Fruit fly (Drosophila melanogaster): ENCODE data around the gene SmB.

Gene SmB

DNA sequence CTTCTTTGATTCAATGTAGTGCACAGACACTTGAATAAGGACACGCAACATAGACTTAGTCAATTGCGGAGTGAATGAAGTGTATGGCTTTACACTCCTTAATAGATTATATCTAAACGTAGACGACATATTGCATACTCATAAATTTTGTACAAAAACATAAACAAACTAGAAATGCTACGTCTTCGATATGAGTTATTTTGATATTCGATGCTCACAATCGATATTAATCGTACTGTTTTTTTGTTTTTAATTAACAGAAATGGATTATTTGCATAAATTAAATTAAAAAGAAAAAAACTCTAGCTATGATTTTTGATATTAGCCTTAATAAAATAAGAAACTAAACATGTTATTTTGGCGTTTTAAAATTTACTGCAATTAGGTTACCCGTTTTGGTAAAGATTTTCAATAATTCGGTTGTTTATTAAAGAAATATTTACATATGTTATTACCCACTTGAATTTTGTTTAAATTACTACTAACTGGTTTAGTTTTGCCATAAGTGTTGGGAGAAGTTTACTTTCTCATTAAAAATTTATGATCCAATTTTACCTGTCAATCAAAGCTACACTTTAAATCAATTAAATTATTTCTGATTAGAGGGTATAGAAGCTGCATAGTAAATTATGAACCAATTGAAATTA, 21.3 kb downstream of the SmB start, which contains the start of the genes CG17768, LSm-4 and Ir31a (continued):
- no peak for TF ChIP-seq lab (GFP tag; optimal IDR thresholded peaks at IDR 0.05)
- no peak for TF ChIP-seq tin (GFP tag; optimal IDR thresholded peaks at IDR 0.05)
- TF ChIP-seq E2f2 (GFP tag; IDR thresholded peaks at IDR 0.05): peak; percentile 19; the same call in 1 of the 2 replicates
- peak; percentile 85 for TF ChIP-seq CG34224 (GFP tag; IDR thresholded peaks at IDR 0.05; ENCODE audit: partially characterized antibody)
- TF ChIP-seq Six4 (GFP tag; optimal IDR thresholded peaks at IDR 0.05): no peak
- TF ChIP-seq Doc3 (GFP tag; IDR thresholded peaks at IDR 0.05; ENCODE audit: partially characterized antibody): peak; percentile 88
- no peak for TF ChIP-seq CG7839 (tag; optimal IDR thresholded peaks at IDR 0.05)
- no peak for TF ChIP-seq CG9876 (GFP tag; optimal IDR thresholded peaks at IDR 0.05)
- no peak for TF ChIP-seq CG6654 (GFP tag; optimal IDR thresholded peaks at IDR 0.05)
- peak; percentile 54 for TF ChIP-seq row (GFP tag; IDR thresholded peaks at IDR 0.05)
- TF ChIP-seq repo (GFP tag; optimal IDR thresholded peaks at IDR 0.05): no peak
- TF ChIP-seq Bgb (GFP tag; IDR thresholded peaks at IDR 0.05; ENCODE audit: partially characterized antibody): peak; percentile 80
- TF ChIP-seq CG8290 (GFP tag; optimal IDR thresholded peaks at IDR 0.05): peak; percentile 27
- no peak for TF ChIP-seq CG8290 (tag; optimal IDR thresholded peaks at IDR 0.05)
- no peak for TF ChIP-seq CG1529 (GFP tag; optimal IDR thresholded peaks at IDR 0.05)
- TF ChIP-seq CG4360 (GFP tag; IDR thresholded peaks at IDR 0.05): no peak
- TF ChIP-seq tna (GFP tag; IDR thresholded peaks at IDR 0.05; ENCODE audit: partially characterized antibody): peak; percentile 45; the same call in 1 of the 2 replicates
- no peak for TF ChIP-seq Dek (tag; optimal IDR thresholded peaks at IDR 0.05)
- TF ChIP-seq lov (optimal IDR thresholded peaks at IDR 0.05): no peak
- TF ChIP-seq lov (GFP tag; IDR thresholded peaks at IDR 0.05): no peak
- TF ChIP-seq ro (GFP tag; IDR thresholded peaks at IDR 0.05): no peak
- TF ChIP-seq Opbp (GFP tag; IDR thresholded peaks at IDR 0.05; ENCODE audit: partially characterized antibody): peak; percentile 60; the same call in 2 of the 3 replicates
- no peak for TF ChIP-seq fd64A (GFP tag; optimal IDR thresholded peaks at IDR 0.05)
- peak; percentile 20 for TF ChIP-seq pzg (GFP tag; optimal IDR thresholded peaks at IDR 0.05)
- peak; percentile 22 for TF ChIP-seq sens (GFP tag)
- peak; percentile 39; the same call in 1 of the 3 replicates for TF ChIP-seq CG7963 (GFP tag; IDR thresholded peaks at IDR 0.05; ENCODE audit: partially characterized antibody)
- TF ChIP-seq CG2129 (GFP tag; IDR thresholded peaks at IDR 0.05; ENCODE audit: partially characterized antibody): peak; percentile 66; the same call in 1 of the 2 replicates
- TF ChIP-seq trh (GFP tag; optimal IDR thresholded peaks at IDR 0.05): no peak
- TF ChIP-seq CG13287 (GFP tag; IDR thresholded peaks at IDR 0.05; ENCODE audit: partially characterized antibody): peak; percentile 87
- TF ChIP-seq CG4707 (GFP tag; optimal IDR thresholded peaks at IDR 0.05): no peak
- TF ChIP-seq Drgx (GFP tag; IDR thresholded peaks at IDR 0.05): no peak
- peak; percentile 66; the same call in 1 of the 2 replicates for TF ChIP-seq sna (GFP tag; IDR thresholded peaks at IDR 0.05; ENCODE audit: partially characterized antibody)
- TF ChIP-seq bbx (GFP tag; IDR thresholded peaks at IDR 0.05; ENCODE audit: partially characterized antibody): peak; percentile 82
- no peak for TF ChIP-seq Hr51 (GFP tag; optimal IDR thresholded peaks at IDR 0.05)
- no peak for TF ChIP-seq unpg (GFP tag; optimal IDR thresholded peaks at IDR 0.05)
- no peak for TF ChIP-seq ap (GFP tag; IDR thresholded peaks at IDR 0.05)
- no peak for TF ChIP-seq CG13123 (GFP tag; optimal IDR thresholded peaks at IDR 0.05)
- TF ChIP-seq CG9215 (GFP tag; IDR thresholded peaks at IDR 0.05): no peak
- TF ChIP-seq CG4282 (GFP tag; optimal IDR thresholded peaks at IDR 0.05): no peak
- TF ChIP-seq CG12659 (GFP tag; optimal IDR thresholded peaks at IDR 0.05): peak; percentile 25
- peak; percentile 59; the same call in 2 of the 3 replicates for TF ChIP-seq vnd (GFP tag; IDR thresholded peaks at IDR 0.05; ENCODE audit: partially characterized antibody)
- TF ChIP-seq nmo (GFP tag; optimal IDR thresholded peaks at IDR 0.05): peak; percentile 2
- peak; percentile 68 for TF ChIP-seq hb (GFP tag; IDR thresholded peaks at IDR 0.05; ENCODE audit: partially characterized antibody)
- peak; percentile 40 for TF ChIP-seq CG4617 (GFP tag; optimal IDR thresholded peaks at IDR 0.05; ENCODE audit: borderline replicate concordance)
- peak; percentile 72 for TF ChIP-seq CG16813 (GFP tag; IDR thresholded peaks at IDR 0.05; ENCODE audit: partially characterized antibody)
- TF ChIP-seq CG7786 (GFP tag; optimal IDR thresholded peaks at IDR 0.05): no peak
- TF ChIP-seq Camta (GFP tag; optimal IDR thresholded peaks at IDR 0.05): no peak
- peak; percentile 26 for TF ChIP-seq CG2116 (GFP tag; optimal IDR thresholded peaks at IDR 0.05)
